Worm (Caenorhabditis elegans) whole organism, mixed stage, embryonic: ENCODE measurements around the gene set-22.

ENCODE experiments used
- ceh-39 ChIP-seq: fragments of 150-350 bp; optimal IDR thresholded peaks from 2 replicates; lab custom pipeline; 2014; ENCODE audit warnings: missing biosample characterization, missing genetic modification characterization
- ces-1 ChIP-seq: fragments of 150-350 bp; optimal IDR thresholded peaks from 2 replicates; lab custom pipeline; 2014; ENCODE audit warnings: missing biosample characterization, missing genetic modification reagents, missing genetic modification characterization
- elt-1 ChIP-seq: sonication (generic microtip); optimal IDR thresholded peaks from 2 replicates; lab custom pipeline; 2017; ENCODE audit warnings: missing genetic modification characterization, mild to moderate bottlenecking, missing compliant biosample characterization, antibody characterized with exemption, moderate library complexity, borderline replicate concordance; ENCODE audit not compliant: insufficient read depth
- unc-62 ChIP-seq: fragments of 150-350 bp; optimal IDR thresholded peaks from 2 replicates; lab custom pipeline; 2014; ENCODE audit warnings: missing biosample characterization, missing genetic modification reagents, missing genetic modification characterization

DNA sequence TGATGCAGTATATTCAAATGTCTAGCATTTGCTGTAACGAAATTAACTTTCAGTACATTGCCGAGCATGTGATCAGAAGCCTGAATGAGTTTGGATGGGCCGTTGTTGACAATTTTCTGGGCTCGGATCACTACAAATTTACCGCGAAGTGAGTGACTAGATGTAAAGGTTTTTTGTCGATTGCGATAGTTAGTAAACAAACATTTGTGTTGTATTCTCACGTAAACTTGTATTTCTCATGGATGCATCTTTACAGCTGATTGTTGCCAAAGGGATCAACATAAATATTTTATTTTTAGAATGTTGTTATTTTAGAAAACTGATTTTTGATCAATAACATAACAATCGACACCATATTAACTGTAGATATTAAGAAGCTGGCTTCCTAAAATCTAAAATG is 37.3 kb downstream of the set-22 start:
- no peak for TF ChIP-seq elt-1 (tag; lab: Kevin White, UChicago)
- no peak for TF ChIP-seq unc-62
- TF ChIP-seq ceh-39: no peak
- no peak for TF ChIP-seq ces-1 (GFP tag; lab: Kevin White, UChicago)
